Worm (Caenorhabditis elegans): ENCODE results near the gene osm-10.

DNA sequence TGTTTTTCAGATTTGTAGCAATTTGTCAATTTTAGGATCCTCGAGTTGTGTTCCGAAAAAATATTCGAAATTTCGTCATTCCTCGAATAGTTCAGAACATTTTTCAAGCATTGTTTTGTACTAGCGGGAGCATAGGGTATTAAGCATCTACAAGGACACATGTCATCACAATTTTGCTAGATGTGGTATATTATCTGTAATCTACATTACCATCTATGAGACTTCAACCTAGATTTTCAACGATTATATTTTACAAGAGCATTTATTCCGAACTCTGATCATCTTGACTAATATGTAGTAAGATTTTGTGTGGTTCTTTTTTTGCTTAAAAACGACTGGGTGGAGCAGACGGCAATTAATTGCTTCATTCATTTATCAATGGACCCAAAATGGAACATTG lies 19.9 kb downstream of the osm-10 start:
- TF ChIP-seq let-526 (GFP tag; IDR thresholded peaks at IDR 0.05) (no peak), unc-62 (GFP tag; optimal IDR thresholded peaks at IDR 0.05) (no peak), snpc-1.1 (tag; optimal IDR thresholded peaks at IDR 0.05; ENCODE audit: insufficient read depth) (no peak), nfyb-1 (GFP tag; IDR thresholded peaks at IDR 0.05) (no peak), snpc-4 (GFP tag; optimal IDR thresholded peaks at IDR 0.05) (no peak), snpc-4 (tag; optimal IDR thresholded peaks at IDR 0.05) (no peak), Y79H2A.3 (GFP tag; conservative IDR thresholded peaks at IDR 0.05) (no peak), pha-4 (tag; optimal IDR thresholded peaks at IDR 0.05) (no peak)
